Worm (Caenorhabditis elegans) whole organism, late embryonic: ENCODE data around the gene F28A12.3.

Experiments
- dmd-4 ChIP-seq: sonication (generic microtip); optimal IDR thresholded peaks from 2 replicates; lab custom pipeline; 2016; ENCODE audit warnings: borderline replicate concordance, missing genetic modification characterization, missing compliant biosample characterization
- elt-4 ChIP-seq: sonication (generic microtip); optimal IDR thresholded peaks from 2 replicates; lab custom pipeline; 2016; ENCODE audit warnings: missing genetic modification characterization, missing compliant biosample characterization
- ets-4 ChIP-seq: sonication (generic microtip); optimal IDR thresholded peaks from 2 replicates; lab custom pipeline; 2016; ENCODE audit warnings: missing genetic modification characterization, missing compliant biosample characterization
- hlh-15 ChIP-seq: sonication (generic microtip); optimal IDR thresholded peaks from 2 replicates; lab custom pipeline; 2016; ENCODE audit warnings: missing genetic modification characterization, missing compliant biosample characterization
- hlh-30 ChIP-seq: sonication (generic microtip); optimal IDR thresholded peaks from 2 replicates; lab custom pipeline; 2017; ENCODE audit warnings: antibody characterized with exemption, missing genetic modification characterization, missing compliant biosample characterization; ENCODE audit not compliant: insufficient read depth
- hlh-8 ChIP-seq: sonication (generic microtip); optimal IDR thresholded peaks from 2 replicates; lab custom pipeline; 2016; ENCODE audit warnings: missing genotype, missing genetic modification characterization, missing compliant biosample characterization
- pat-9 ChIP-seq: fragments of 200-800 bp; sonication (Bioruptor generic); optimal IDR thresholded peaks from 2 replicates; lab custom pipeline; 2018; ENCODE audit warnings: mild to moderate bottlenecking, missing genetic modification characterization, moderate library complexity, missing compliant biosample characterization
- pqm-1 ChIP-seq: sonication (generic microtip); optimal IDR thresholded peaks from 2 replicates; lab custom pipeline; 2016; ENCODE audit warnings: missing genetic modification characterization, missing compliant biosample characterization
- ref-2 ChIP-seq: sonication (generic microtip); optimal IDR thresholded peaks from 2 replicates; lab custom pipeline; 2016; ENCODE audit warnings: missing genetic modification characterization, missing compliant biosample characterization
- tbx-2 ChIP-seq: sonication (generic microtip); optimal IDR thresholded peaks from 2 replicates; lab custom pipeline; 2016; ENCODE audit warnings: missing genetic modification characterization, missing compliant biosample characterization
- tbx-7 ChIP-seq: sonication (generic microtip); optimal IDR thresholded peaks from 2 replicates; lab custom pipeline; 2016; ENCODE audit warnings: missing genotype, missing genetic modification characterization, missing compliant biosample characterization

DNA sequence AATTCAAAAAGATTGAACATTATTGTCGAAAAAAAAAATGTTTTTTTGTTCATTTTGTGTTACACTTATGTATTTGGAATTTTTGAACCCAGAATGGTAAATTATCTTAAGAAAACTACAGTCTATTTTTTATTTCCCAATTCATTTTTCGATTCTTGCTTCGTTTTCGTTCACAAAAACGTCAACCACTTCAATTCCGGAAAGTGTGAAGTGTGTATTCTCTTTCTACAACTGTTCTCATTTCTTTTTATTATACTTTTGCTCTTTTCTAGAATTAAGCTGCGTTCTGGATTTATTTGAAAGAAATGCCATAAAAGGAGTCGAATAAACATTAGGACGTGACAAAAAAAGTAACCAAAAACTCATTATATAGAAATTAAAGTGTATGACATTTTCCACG lies 18.9 kb downstream of the F28A12.3 start, which contains the start of gene F41E6.1:
- no peak for TF ChIP-seq ets-4 (tag; lab: Kevin White, UChicago)
- TF ChIP-seq tbx-7 (tag; lab: Kevin White, UChicago): no peak
- no peak for TF ChIP-seq elt-4 (tag; lab: Kevin White, UChicago)
- no peak for TF ChIP-seq tbx-2 (tag; lab: Kevin White, UChicago)
- no peak for TF ChIP-seq hlh-8
- TF ChIP-seq hlh-15: no peak
- no peak for TF ChIP-seq pqm-1 (tag; lab: Kevin White, UChicago)
- no peak for TF ChIP-seq dmd-4 (tag; lab: Kevin White, UChicago)
- no peak for TF ChIP-seq hlh-30 (tag; lab: Kevin White, UChicago)
- TF ChIP-seq pat-9: no peak
- TF ChIP-seq ref-2 (tag; lab: Kevin White, UChicago): no peak
